Fruit fly (Drosophila melanogaster) whole organism, prepupa: ENCODE measurements around the gene CG5953.

Source experiments
- Blimp-1 ChIP-seq: fragments of 200-800 bp; sonication (Bioruptor generic); optimal IDR thresholded peaks from 3 replicates; lab custom pipeline; 2017; ENCODE audit warnings: missing biosample characterization, missing genetic modification characterization, mild to moderate bottlenecking, moderate library complexity, missing genetic modification reagents
- CG10631 ChIP-seq: fragments of 200-800 bp; sonication (Bioruptor generic); optimal IDR thresholded peaks from 2 replicates; lab custom pipeline; 2016; ENCODE audit warnings: missing biosample characterization, missing genetic modification characterization
- CG10669 ChIP-seq: fragments of 200-800 bp; sonication (Bioruptor generic); optimal IDR thresholded peaks from 3 replicates; lab custom pipeline; 2018; ENCODE audit warnings: missing biosample characterization, mild to moderate bottlenecking, missing genetic modification characterization, moderate library complexity
- CG11294 ChIP-seq: fragments of 200-800 bp; sonication (Bioruptor generic); IDR thresholded peaks from 2 replicates; pipeline ENCODE4 v1.3.6; 2022; ENCODE audit warnings: missing biosample characterization, missing genetic modification characterization
- CG11762 ChIP-seq: fragments of 200-800 bp; sonication (Bioruptor generic); optimal IDR thresholded peaks from 3 replicates; lab custom pipeline; 2016; ENCODE audit warnings: missing biosample characterization, missing genetic modification characterization; ENCODE audit not compliant: insufficient read depth
- CG11902 ChIP-seq: fragments of 200-800 bp; sonication (Bioruptor generic); optimal IDR thresholded peaks from 3 replicates; lab custom pipeline; 2016; ENCODE audit warnings: missing biosample characterization, missing genetic modification characterization
- CG15336 ChIP-seq: fragments of 200-800 bp; sonication (Bioruptor generic); IDR thresholded peaks from 2 replicates; pipeline ENCODE4 v1.3.6; 2022; ENCODE audit warnings: missing biosample characterization, missing genetic modification characterization
- CG1621 ChIP-seq: fragments of 200-800 bp; sonication (Bioruptor generic); optimal IDR thresholded peaks from 3 replicates; lab custom pipeline; 2018; ENCODE audit warnings: missing biosample characterization, mild to moderate bottlenecking, missing genetic modification characterization
- CG16779 ChIP-seq: fragments of 200-800 bp; sonication (Bioruptor generic); optimal IDR thresholded peaks from 3 replicates; lab custom pipeline; 2017; ENCODE audit warnings: missing biosample characterization, mild to moderate bottlenecking, missing genetic modification characterization
- CG31627 ChIP-seq: fragments of 200-800 bp; sonication (Bioruptor generic); optimal IDR thresholded peaks from 3 replicates; lab custom pipeline; 2016; ENCODE audit warnings: missing biosample characterization, missing genetic modification characterization
- CG32006 ChIP-seq: fragments of 200-800 bp; sonication (Bioruptor generic); optimal IDR thresholded peaks from 3 replicates; lab custom pipeline; 2017; ENCODE audit warnings: missing biosample characterization, mild to moderate bottlenecking, missing genetic modification characterization
- CG34406 ChIP-seq: fragments of 200-800 bp; sonication (Bioruptor generic); optimal IDR thresholded peaks from 3 replicates; lab custom pipeline; 2016; ENCODE audit warnings: missing biosample characterization, missing genetic modification characterization
- CG3919 ChIP-seq: fragments of 200-800 bp; sonication (Bioruptor generic); optimal IDR thresholded peaks from 3 replicates; lab custom pipeline; 2016; ENCODE audit warnings: missing biosample characterization, missing genetic modification characterization
- CG4318 ChIP-seq: fragments of 200-800 bp; sonication (Bioruptor generic); optimal IDR thresholded peaks from 3 replicates; lab custom pipeline; 2017; ENCODE audit warnings: missing biosample characterization, mild to moderate bottlenecking, missing genetic modification characterization
- CG6163 ChIP-seq: fragments of 200-800 bp; sonication (Bioruptor generic); IDR thresholded peaks from 3 replicates; pipeline ENCODE4 v1.3.6; 2022; ENCODE audit warnings: missing biosample characterization, missing genetic modification characterization
- CG6792 ChIP-seq: fragments of 200-800 bp; sonication (Bioruptor generic); optimal IDR thresholded peaks from 3 replicates; lab custom pipeline; 2016; ENCODE audit warnings: missing biosample characterization, missing genetic modification characterization
- CG6808 ChIP-seq: fragments of 200-800 bp; sonication (Bioruptor generic); optimal IDR thresholded peaks from 3 replicates; lab custom pipeline; 2017; ENCODE audit warnings: missing biosample characterization, missing genetic modification characterization, mild to moderate bottlenecking, moderate library complexity, missing genetic modification reagents
- CG8119 ChIP-seq: fragments of 200-800 bp; sonication (Bioruptor generic); IDR thresholded peaks from 3 replicates; pipeline ENCODE4 v1.3.6; 2022; ENCODE audit warnings: missing biosample characterization, missing genetic modification characterization
- CG9139 ChIP-seq: fragments of 200-800 bp; sonication (Bioruptor generic); optimal IDR thresholded peaks from 3 replicates; lab custom pipeline; 2017; ENCODE audit warnings: missing biosample characterization, mild to moderate bottlenecking, missing genetic modification characterization
- Eip75B ChIP-seq: fragments of 200-800 bp; sonication (Bioruptor generic); optimal IDR thresholded peaks from 3 replicates; lab custom pipeline; 2016; ENCODE audit warnings: missing biosample characterization, missing genetic modification characterization
- Eip78C ChIP-seq: fragments of 200-800 bp; sonication (Bioruptor generic); peaks from one replicate; lab custom pipeline; 2016; ENCODE audit warnings: missing biosample characterization, missing genetic modification characterization
- Eip93F ChIP-seq: fragments of 200-800 bp; sonication (Bioruptor generic); optimal IDR thresholded peaks from 2 replicates; lab custom pipeline; 2016; ENCODE audit warnings: missing biosample characterization, mild to moderate bottlenecking, missing genetic modification characterization
- Ets21C ChIP-seq: fragments of 200-800 bp; sonication (Bioruptor generic); optimal IDR thresholded peaks from 3 replicates; lab custom pipeline; 2016; ENCODE audit warnings: missing biosample characterization, missing genetic modification characterization
- Ets96B ChIP-seq: fragments of 200-800 bp; optimal IDR thresholded peaks from 2 replicates; lab custom pipeline; 2019; ENCODE audit warnings: missing biosample characterization, mild to moderate bottlenecking, missing genetic modification characterization, moderate library complexity
- Gug ChIP-seq: fragments of 200-800 bp; sonication (Bioruptor generic); IDR thresholded peaks from 2 replicates; pipeline ENCODE4 v1.3.6; 2022; ENCODE audit warnings: missing biosample characterization, missing genetic modification characterization
- Hr38 ChIP-seq: sonication (Bioruptor generic); optimal IDR thresholded peaks from 2 replicates; lab custom pipeline; 2016; ENCODE audit warnings: missing biosample characterization, missing genetic modification characterization
- Hr39 ChIP-seq: fragments of 200-800 bp; sonication (Bioruptor generic); optimal IDR thresholded peaks from 2 replicates; lab custom pipeline; 2016; ENCODE audit warnings: missing biosample characterization, missing genetic modification characterization
- Hr4 ChIP-seq: fragments of 200-800 bp; sonication (Bioruptor generic); optimal IDR thresholded peaks from 3 replicates; lab custom pipeline; 2016; ENCODE audit warnings: missing biosample characterization, missing genetic modification characterization
- Lpt ChIP-seq: fragments of 200-800 bp; sonication (Bioruptor generic); optimal IDR thresholded peaks from 3 replicates; lab custom pipeline; 2016; ENCODE audit warnings: missing biosample characterization, missing genetic modification characterization
- Met ChIP-seq: fragments of 200-800 bp; sonication (Bioruptor generic); optimal IDR thresholded peaks from 3 replicates; lab custom pipeline; 2016; ENCODE audit warnings: missing biosample characterization, missing genetic modification characterization
- OdsH ChIP-seq: fragments of 200-800 bp; sonication (Bioruptor generic); optimal IDR thresholded peaks from 3 replicates; lab custom pipeline; 2016; ENCODE audit warnings: missing biosample characterization, missing genetic modification characterization
- Smox ChIP-seq: fragments of 200-800 bp; sonication (Bioruptor generic); optimal IDR thresholded peaks from 3 replicates; lab custom pipeline; 2016; ENCODE audit warnings: missing biosample characterization, missing genetic modification characterization
- Sox102F ChIP-seq: fragments of 200-800 bp; sonication (Bioruptor generic); optimal IDR thresholded peaks from 2 replicates; lab custom pipeline; 2016; ENCODE audit warnings: missing biosample characterization, mild to moderate bottlenecking, missing genetic modification characterization
- Sox14 ChIP-seq: fragments of 200-800 bp; sonication (Bioruptor generic); optimal IDR thresholded peaks from 3 replicates; lab custom pipeline; 2016; ENCODE audit warnings: missing biosample characterization, missing genetic modification characterization
- Sox15 ChIP-seq: fragments of 200-800 bp; sonication (Bioruptor generic); optimal IDR thresholded peaks from 3 replicates; lab custom pipeline; 2016; ENCODE audit warnings: missing biosample characterization, missing genetic modification characterization
- achi ChIP-seq: fragments of 200-800 bp; sonication (Bioruptor generic); optimal IDR thresholded peaks from 3 replicates; lab custom pipeline; 2016; ENCODE audit warnings: missing biosample characterization, missing genetic modification characterization
- dac ChIP-seq: fragments of 200-800 bp; sonication (Bioruptor generic); optimal IDR thresholded peaks from 2 replicates; lab custom pipeline; 2017; ENCODE audit warnings: missing biosample characterization, mild to moderate bottlenecking, missing genetic modification characterization
- dsx ChIP-seq: fragments of 200-800 bp; optimal IDR thresholded peaks from 3 replicates; lab custom pipeline; 2019; ENCODE audit warnings: missing biosample characterization, mild to moderate bottlenecking, missing genetic modification characterization, moderate library complexity; ENCODE audit not compliant: poor library complexity, severe bottlenecking
- esn ChIP-seq: fragments of 200-800 bp; sonication (Bioruptor generic); optimal IDR thresholded peaks from 2 replicates; lab custom pipeline; 2016; ENCODE audit warnings: missing biosample characterization, mild to moderate bottlenecking, missing genetic modification characterization, moderate library complexity
- fd59A ChIP-seq: fragments of 200-800 bp; sonication (Bioruptor generic); optimal IDR thresholded peaks from 2 replicates; lab custom pipeline; 2017; ENCODE audit warnings: missing biosample characterization, mild to moderate bottlenecking, missing genetic modification characterization, missing genetic modification reagents
- fd85E ChIP-seq: fragments of 200-800 bp; sonication (Bioruptor generic); optimal IDR thresholded peaks from 3 replicates; lab custom pipeline; 2016; ENCODE audit warnings: missing biosample characterization, missing genetic modification characterization
- fkh ChIP-seq: fragments of 200-800 bp; sonication (Bioruptor generic); optimal IDR thresholded peaks from 3 replicates; lab custom pipeline; 2017; ENCODE audit warnings: missing biosample characterization, mild to moderate bottlenecking, missing genetic modification characterization, moderate library complexity
- lz ChIP-seq: fragments of 200-800 bp; sonication (Bioruptor generic); optimal IDR thresholded peaks from 3 replicates; lab custom pipeline; 2016; ENCODE audit warnings: missing biosample characterization, missing genetic modification characterization
- net ChIP-seq: fragments of 200-800 bp; sonication (Bioruptor generic); optimal IDR thresholded peaks from 3 replicates; lab custom pipeline; 2016; ENCODE audit warnings: missing biosample characterization, missing genetic modification characterization
- pdm3 ChIP-seq: fragments of 200-800 bp; sonication (Bioruptor generic); optimal IDR thresholded peaks from 3 replicates; lab custom pipeline; 2016; ENCODE audit warnings: missing biosample characterization, missing genetic modification characterization
- salr ChIP-seq, 2 experiments: fragments of 200-800 bp; sonication (Bioruptor generic); optimal IDR thresholded peaks; 3 replicates each; lab custom pipeline; 2016 to 2018; ENCODE audit warnings: missing biosample characterization in 2 of 2, missing genetic modification characterization in 2 of 2, mild to moderate bottlenecking in 1 of 2
- ss ChIP-seq, 2 experiments: fragments of 200-800 bp; sonication (Bioruptor generic); optimal IDR thresholded peaks; 2 replicates in 1 of 2; 3 replicates in 1 of 2; lab custom pipeline; 2017 to 2018; ENCODE audit warnings: mild to moderate bottlenecking in 2 of 2, missing biosample characterization in 2 of 2, missing genetic modification characterization in 2 of 2, moderate library complexity in 1 of 2
- svp ChIP-seq: fragments of 200-800 bp; sonication (Bioruptor generic); peaks from one replicate; lab custom pipeline; 2016; ENCODE audit warnings: missing biosample characterization, missing genetic modification characterization
- topi ChIP-seq: fragments of 200-800 bp; sonication (Bioruptor generic); optimal IDR thresholded peaks from 3 replicates; lab custom pipeline; 2016; ENCODE audit warnings: missing biosample characterization, missing genetic modification characterization
- vri ChIP-seq: fragments of 200-800 bp; sonication (Bioruptor generic); optimal IDR thresholded peaks from 3 replicates; lab custom pipeline; 2016; ENCODE audit warnings: missing biosample characterization, mild to moderate bottlenecking, missing genetic modification characterization

Gene CG5953

DNA sequence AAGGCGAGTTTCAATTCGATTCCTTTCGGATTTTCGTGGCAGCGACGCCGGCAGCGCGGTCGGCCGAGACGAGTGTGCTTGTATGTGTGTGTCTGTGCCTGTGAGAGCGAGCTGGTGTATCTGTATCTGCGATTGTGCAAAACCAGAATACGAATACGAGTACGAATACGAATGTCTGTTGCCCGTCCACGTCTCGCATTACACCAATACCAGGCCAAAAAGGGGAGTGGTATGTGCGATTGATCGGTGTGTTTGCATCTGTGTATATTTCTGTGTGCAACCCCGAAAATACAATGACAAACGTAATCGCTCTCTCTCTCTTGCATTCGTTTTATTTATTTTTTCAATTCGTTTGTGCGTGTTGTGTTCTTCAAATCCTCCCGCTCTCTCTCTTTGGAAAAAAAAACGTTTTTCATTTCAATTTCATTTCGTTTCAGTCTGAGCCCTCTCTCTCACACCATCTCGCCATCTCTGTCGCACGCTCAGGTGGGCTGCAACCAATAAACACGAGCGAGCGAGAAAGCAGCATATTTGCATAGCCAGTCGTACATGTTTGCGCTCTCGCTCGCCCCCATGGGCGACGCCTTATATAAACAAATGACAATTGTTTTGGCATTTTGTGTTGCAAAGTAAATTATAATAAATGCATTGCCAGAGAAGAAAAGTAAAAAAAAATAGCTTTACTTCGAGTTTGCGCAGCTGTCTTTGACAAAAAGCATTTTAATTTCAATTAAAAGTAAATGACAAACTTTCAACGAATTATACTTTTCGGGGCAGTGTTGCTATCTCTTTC lies 46.5 kb downstream of the CG5953 start:
- TF ChIP-seq Lpt (peak; percentile 34), CG10669 (GFP tag; lab: Kevin White, UChicago) (peak; percentile 45), Ets21C (GFP tag; lab: Kevin White, UChicago) (no peak), ss (GFP tag; optimal IDR thresholded peaks at IDR 0.05; lab: Kevin White, UChicago) (peak; percentile 35 to 72), CG8119 (no peak), CG9139 (GFP tag; lab: Kevin White, UChicago) (peak; percentile 15), esn (GFP tag; lab: Kevin White, UChicago) (peak; percentile 25), CG10631 (GFP tag; lab: Kevin White, UChicago) (peak; percentile 39), CG34406 (GFP tag; lab: Kevin White, UChicago) (peak; percentile 10), CG15336 (GFP tag; lab: Robert Waterston, UW) (peak; percentile 17; the same call in 1 of the 2 replicates), CG6792 (GFP tag; lab: Kevin White, UChicago) (no peak), Eip75B (GFP tag; lab: Kevin White, UChicago) (peak; percentile 15), CG11902 (GFP tag; lab: Kevin White, UChicago) (no peak), CG6163 (GFP tag; lab: Robert Waterston, UW) (peak; percentile 45; the same call in 2 of the 3 replicates), CG3919 (GFP tag; lab: Kevin White, UChicago) (peak; percentile 35), fkh (GFP tag; lab: Kevin White, UChicago) (peak; percentile 99), Smox (GFP tag; lab: Kevin White, UChicago) (peak; percentile 29), Hr39 (GFP tag; lab: Kevin White, UChicago) (peak; percentile 24), vri (GFP tag; lab: Kevin White, UChicago) (peak; percentile 30), CG11294 (GFP tag; lab: Robert Waterston, UW) (no peak), Eip93F (GFP tag; lab: Kevin White, UChicago) (no peak), CG6808 (peak; percentile 34), net (peak; percentile 34), CG16779 (tag; lab: Kevin White, UChicago) (no peak), fd59A (GFP tag; lab: Kevin White, UChicago) (no peak), Sox14 (GFP tag; lab: Kevin White, UChicago) (peak; percentile 56), dac (GFP tag; lab: Kevin White, UChicago) (peak; percentile 64), salr (GFP tag; optimal IDR thresholded peaks at IDR 0.05; lab: Kevin White, UChicago) (peak; percentile 18 to 54), CG1621 (tag; lab: Kevin White, UChicago) (no peak), Sox102F (GFP tag; lab: Kevin White, UChicago) (peak; percentile 28), lz (peak; percentile 9), CG11762 (GFP tag; lab: Kevin White, UChicago) (no peak), svp (peak; percentile 74), Sox15 (GFP tag; lab: Kevin White, UChicago) (no peak), Ets96B (tag; lab: Kevin White, UChicago) (peak; percentile 36), OdsH (GFP tag; lab: Kevin White, UChicago) (peak; percentile 30), topi (GFP tag; lab: Kevin White, UChicago) (peak; percentile 20), Eip78C (GFP tag; lab: Kevin White, UChicago) (peak; percentile 70), fd85E (no peak), achi (GFP tag; lab: Kevin White, UChicago) (no peak), CG31627 (GFP tag; lab: Kevin White, UChicago) (peak; percentile 34), Blimp-1 (GFP tag; lab: Kevin White, UChicago) (peak; percentile 49), Met (GFP tag; lab: Kevin White, UChicago) (peak; percentile 23), Hr38 (GFP tag; lab: Kevin White, UChicago) (no peak), dsx (GFP tag; lab: Kevin White, UChicago) (no peak), CG32006 (GFP tag; lab: Kevin White, UChicago) (peak; percentile 39), Gug (GFP tag; lab: Robert Waterston, UW) (peak; percentile 43), CG4318 (GFP tag; lab: Kevin White, UChicago) (no peak), pdm3 (GFP tag; lab: Kevin White, UChicago) (peak; percentile 52), Hr4 (GFP tag; lab: Kevin White, UChicago) (no peak)
